Worm (Caenorhabditis elegans): ENCODE results near the gene M03E7.3.

The M03E7.3 gene

DNA sequence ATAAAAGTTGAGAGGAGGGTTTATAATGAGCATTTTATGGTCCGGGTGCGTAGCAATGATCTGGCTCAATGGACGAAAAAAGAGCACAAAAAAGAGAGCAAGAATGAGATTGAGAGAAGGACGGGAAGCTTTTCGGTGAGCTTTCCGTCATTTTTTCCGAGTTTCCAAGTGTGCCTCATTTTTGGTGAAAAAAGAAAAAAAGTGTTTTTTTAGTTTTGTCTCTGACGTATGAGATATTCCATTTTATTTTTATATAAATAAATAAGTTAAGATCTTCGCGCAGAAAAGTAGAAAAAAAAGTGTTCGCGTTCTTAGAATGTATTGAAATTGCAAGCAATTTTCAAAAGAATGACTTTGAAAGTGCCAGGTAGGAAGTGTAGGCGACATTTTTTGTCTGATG, 5.2 kb downstream of the M03E7.3 start, which contains the start of gene memb-2:
Gene memb-2, minus strand, starts transcription at position 101 of the 400 bp plus-strand sequence.
- TF ChIP-seq nhr-6 (tag; optimal IDR thresholded peaks at IDR 0.05) (no peak), peb-1 (tag; optimal IDR thresholded peaks at IDR 0.05) (no peak), unc-55 (GFP tag; optimal IDR thresholded peaks at IDR 0.05) (no peak), nhr-10 (tag; optimal IDR thresholded peaks at IDR 0.05) (no peak), nhr-129 (tag; optimal IDR thresholded peaks at IDR 0.05) (no peak), lin-39 (tag; optimal IDR thresholded peaks at IDR 0.05) (no peak), mbf-1 (tag; optimal IDR thresholded peaks at IDR 0.05) (no peak), zag-1 (tag; optimal IDR thresholded peaks at IDR 0.05) (no peak), nhr-11 (tag; optimal IDR thresholded peaks at IDR 0.05) (no peak), ztf-4 (tag; optimal IDR thresholded peaks at IDR 0.05) (no peak), ztf-1 (GFP tag; conservative IDR thresholded peaks at IDR 0.05) (no peak), nhr-23 (tag; optimal IDR thresholded peaks at IDR 0.05) (no peak), R02D3.7 (tag; optimal IDR thresholded peaks at IDR 0.05) (no peak), nhr-25 (tag; optimal IDR thresholded peaks at IDR 0.05) (no peak), sma-3 (GFP tag; optimal IDR thresholded peaks at IDR 0.05) (no peak), fos-1 (tag; optimal IDR thresholded peaks at IDR 0.05) (no peak)

DNA sequence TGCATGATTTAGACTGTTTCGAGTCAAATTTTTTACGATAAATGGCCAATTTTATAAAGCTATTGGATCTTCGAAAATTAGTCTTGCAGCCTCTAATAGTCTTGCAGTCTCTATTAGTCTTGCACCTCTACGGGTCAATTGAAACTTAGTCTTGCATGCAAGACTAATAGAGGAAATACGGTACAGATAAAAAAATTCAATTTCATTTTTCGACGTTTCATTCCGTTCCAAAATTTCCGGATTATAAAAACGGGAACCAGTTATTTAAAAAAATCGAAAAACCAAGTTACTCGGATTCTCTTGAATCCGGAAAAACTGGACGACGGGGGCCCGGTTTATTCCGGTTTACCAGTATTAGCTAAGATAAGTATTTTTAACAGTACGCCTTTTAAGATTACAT, 6.6 kb downstream of the M03E7.3 start, which contains the start of gene M03E7.1:
Gene M03E7.1, plus strand, starts transcription at position 301 of the 400 bp plus-strand sequence.
- TF ChIP-seq unc-55 (GFP tag; optimal IDR thresholded peaks at IDR 0.05) = no peak
- no peak for TF ChIP-seq ZK546.5 (tag; optimal IDR thresholded peaks at IDR 0.05)
- no peak for TF ChIP-seq egl-27 (tag; optimal IDR thresholded peaks at IDR 0.05)
- no peak for TF ChIP-seq R02D3.7 (tag; optimal IDR thresholded peaks at IDR 0.05)
- no peak for TF ChIP-seq fos-1 (tag; optimal IDR thresholded peaks at IDR 0.05)
- TF ChIP-seq ztf-11 (tag; optimal IDR thresholded peaks at IDR 0.05) = no peak
- no peak for TF ChIP-seq ama-1 (optimal IDR thresholded peaks at IDR 0.05)
- no peak for TF ChIP-seq nhr-23 (tag; optimal IDR thresholded peaks at IDR 0.05)

DNA sequence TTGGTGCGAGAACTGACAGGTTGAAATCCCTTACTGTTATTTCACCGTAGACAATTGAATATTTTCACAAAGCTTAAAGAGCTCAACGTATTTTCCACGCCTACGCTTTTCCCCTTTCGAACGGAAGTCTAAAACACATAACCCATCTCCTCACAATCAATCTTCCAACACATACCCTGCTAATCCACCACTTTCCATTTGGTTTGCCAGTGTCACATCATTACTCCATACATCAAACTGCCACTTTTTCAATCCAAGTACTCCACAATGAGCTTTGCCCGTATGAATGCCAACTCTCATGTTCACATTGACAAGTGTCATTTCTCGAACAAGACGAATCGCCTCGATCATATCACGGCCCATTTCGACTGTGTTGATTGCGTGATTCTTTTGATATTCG, 13.2 kb downstream of the M03E7.3 start:
- no peak for TF ChIP-seq lin-11 (tag; optimal IDR thresholded peaks at IDR 0.05)
- TF ChIP-seq mab-5 (tag; optimal IDR thresholded peaks at IDR 0.05) = peak; percentile 4

DNA sequence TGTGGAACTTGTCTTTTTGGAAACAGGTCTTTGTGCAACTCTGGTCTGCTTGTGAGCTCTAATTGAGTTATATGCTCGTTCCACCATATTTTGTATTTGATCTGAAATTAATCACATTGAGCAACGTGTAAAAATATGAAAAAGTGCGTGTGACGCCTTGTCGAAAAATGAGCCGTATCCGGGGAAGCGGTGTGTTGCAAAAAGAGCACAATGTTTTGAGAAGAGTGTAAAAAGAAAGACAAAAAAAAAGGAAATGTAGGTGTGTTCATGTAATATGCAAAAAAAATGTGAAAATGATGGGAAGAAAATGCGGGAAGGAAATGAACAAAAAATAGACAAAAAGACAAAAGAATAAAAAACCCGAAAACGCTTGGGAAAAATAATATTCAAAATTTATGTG, 16.0 kb downstream of the M03E7.3 start, which contains the start of gene acy-4:
Gene acy-4, minus strand, starts transcription at position 101 of the 400 bp plus-strand sequence.
- TF ChIP-seq ZK546.5 (tag; optimal IDR thresholded peaks at IDR 0.05) (no peak), elt-3 (tag; optimal IDR thresholded peaks at IDR 0.05) (no peak), lin-39 (tag; optimal IDR thresholded peaks at IDR 0.05) (no peak), alr-1 (tag; optimal IDR thresholded peaks at IDR 0.05) (no peak), nhr-25 (tag; optimal IDR thresholded peaks at IDR 0.05) (no peak), peb-1 (tag; optimal IDR thresholded peaks at IDR 0.05) (no peak), unc-55 (GFP tag; optimal IDR thresholded peaks at IDR 0.05) (peak; percentile 9)

DNA sequence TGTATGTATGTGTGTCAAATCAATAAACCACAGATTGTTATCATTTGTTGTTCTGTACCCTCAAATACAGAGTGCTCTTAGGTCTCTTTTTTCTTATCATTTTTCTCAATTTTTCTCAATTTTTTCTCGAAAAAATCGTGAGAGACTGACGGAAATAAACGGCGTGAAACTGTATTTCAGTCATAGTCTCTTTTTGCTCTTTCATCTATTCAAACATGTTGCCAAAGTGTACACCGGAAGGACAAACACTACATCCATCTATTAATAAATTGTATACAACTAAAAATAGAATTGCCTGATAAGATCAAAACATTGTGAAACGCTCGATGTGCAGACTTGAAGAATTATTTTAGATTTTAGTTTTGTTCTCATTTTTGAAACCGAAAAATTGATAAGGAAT, 19.6 kb downstream of the M03E7.3 start:
- TF ChIP-seq lin-39 (tag; optimal IDR thresholded peaks at IDR 0.05) (no peak), nhr-10 (tag; optimal IDR thresholded peaks at IDR 0.05) (no peak), fos-1 (tag; optimal IDR thresholded peaks at IDR 0.05) (peak; percentile 27)

DNA sequence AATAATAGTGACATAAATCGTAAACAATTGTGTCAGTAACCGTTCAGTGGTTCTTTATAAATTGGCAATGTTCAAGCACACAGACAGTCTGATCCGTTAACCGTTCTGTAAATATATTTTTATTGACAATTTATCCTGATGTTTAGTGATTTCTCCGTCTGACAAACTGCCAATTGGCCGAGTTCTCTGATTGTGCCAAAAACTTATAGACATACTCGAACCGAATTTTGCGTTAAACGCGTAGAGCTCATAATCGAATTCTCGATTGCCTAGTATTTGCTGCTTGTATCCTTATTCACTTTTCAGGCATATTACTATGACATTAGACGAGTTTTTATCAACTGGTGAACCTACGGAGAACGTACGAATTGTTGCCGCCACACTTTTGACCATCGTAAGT, 29.3 kb downstream of the M03E7.3 start, which contains the start of gene srx-117:
Gene srx-117, plus strand, starts transcription at position 301 of the 400 bp plus-strand sequence.
- TF ChIP-seq nhr-237 (tag; optimal IDR thresholded peaks at IDR 0.05) (no peak), sma-3 (GFP tag; optimal IDR thresholded peaks at IDR 0.05) (no peak)

DNA sequence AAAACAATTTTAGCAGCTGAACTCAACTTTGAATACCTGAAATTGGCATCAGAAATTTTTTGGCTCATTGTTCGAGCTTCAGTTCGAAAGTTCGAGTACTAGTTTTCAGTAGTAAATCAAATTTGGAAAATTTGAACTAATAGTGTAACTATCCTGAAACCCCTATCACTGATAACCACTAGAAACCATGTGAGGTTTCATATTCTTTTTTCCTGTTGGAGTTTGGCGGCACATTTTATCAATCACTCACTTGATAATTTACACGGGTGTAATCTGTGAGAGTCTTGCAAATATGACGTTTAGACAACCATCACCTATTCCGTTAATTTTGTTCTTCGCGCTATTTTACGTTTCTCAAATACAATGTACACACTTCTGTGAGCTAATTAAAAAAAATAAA, 32.5 kb downstream of the M03E7.3 start, which contains the start of gene C14C11.4:
Gene C14C11.4, plus strand, starts transcription at position 252 of the 400 bp plus-strand sequence.
- TF ChIP-seq unc-62 (GFP tag; optimal IDR thresholded peaks at IDR 0.05) = no peak
- TF ChIP-seq crh-2 (tag; optimal IDR thresholded peaks at IDR 0.05) = peak; percentile 12
- peak; percentile 81 for TF ChIP-seq fos-1 (tag; optimal IDR thresholded peaks at IDR 0.05)

DNA sequence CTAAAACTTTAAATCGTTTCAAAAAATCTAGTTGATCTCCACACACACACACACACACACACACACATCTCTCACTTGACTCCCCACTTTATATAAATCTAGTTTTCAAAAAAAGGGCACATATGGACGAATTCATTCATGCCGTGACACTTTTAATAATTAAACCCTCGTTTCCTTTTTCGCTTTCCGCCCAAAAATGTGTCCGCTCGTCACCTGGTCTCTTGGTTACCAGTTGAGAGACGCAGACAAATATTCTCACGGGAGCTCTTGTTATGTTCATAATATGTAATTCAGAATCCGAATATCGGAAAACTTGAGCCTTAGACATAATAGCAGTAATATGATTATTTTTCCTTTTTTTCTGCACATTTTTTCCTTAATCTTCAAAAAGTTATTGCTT, 37.1 kb downstream of the M03E7.3 start:
- TF ChIP-seq Y55F3AM.14 (GFP tag; optimal IDR thresholded peaks at IDR 0.05) (no peak), ZK546.5 (tag; optimal IDR thresholded peaks at IDR 0.05) (no peak), elt-3 (tag; optimal IDR thresholded peaks at IDR 0.05) (no peak), nhr-23 (tag; optimal IDR thresholded peaks at IDR 0.05) (no peak), mdl-1 (tag; optimal IDR thresholded peaks at IDR 0.05) (no peak), lsy-2 (tag; optimal IDR thresholded peaks at IDR 0.05) (no peak), egl-27 (tag; optimal IDR thresholded peaks at IDR 0.05) (no peak), nhr-25 (tag; optimal IDR thresholded peaks at IDR 0.05) (no peak)

All from whole organism, L2 larva.